Worm (Caenorhabditis elegans) whole organism, L4 larva: ENCODE results near the gene srn-1.

Source experiments
- F26F4.8 ChIP-seq: fragments of 200-800 bp; sonication (Bioruptor generic); conservative IDR thresholded peaks from 2 replicates; pipeline ENCODE4 v1.3.6; 2022; ENCODE audit warnings: missing genetic modification characterization, missing compliant biosample characterization
- F49E8.2 ChIP-seq: sonication (generic microtip); optimal IDR thresholded peaks from 2 replicates; lab custom pipeline; 2016; ENCODE audit warnings: missing compliant biosample characterization, mild to moderate bottlenecking, missing genetic modification characterization, borderline replicate concordance
- T20F7.1 ChIP-seq: fragments of 200-800 bp; sonication (Bioruptor generic); optimal IDR thresholded peaks from 2 replicates; lab custom pipeline; 2018; ENCODE audit warnings: mild to moderate bottlenecking, missing genetic modification characterization, missing compliant biosample characterization
- aha-1 ChIP-seq: fragments of 150-350 bp; peaks from one replicate; lab custom pipeline; 2014; ENCODE audit warnings: missing biosample characterization, missing genetic modification characterization
- attf-4 ChIP-seq: sonication (generic microtip); optimal IDR thresholded peaks from 3 replicates; lab custom pipeline; 2017; ENCODE audit warnings: missing biosample characterization, missing genetic modification characterization
- ceh-20 ChIP-seq: fragments of 200-800 bp; sonication (Bioruptor generic); IDR thresholded peaks from 2 replicates; pipeline ENCODE4 v1.3.6; 2022; ENCODE audit warnings: missing genetic modification reagents, missing genetic modification characterization, missing compliant biosample characterization
- ceh-44 ChIP-seq: fragments of 200-800 bp; sonication (Bioruptor generic); IDR thresholded peaks from 2 replicates; pipeline ENCODE4 v1.3.6; 2022; ENCODE audit warnings: missing genetic modification reagents, missing genetic modification characterization, missing compliant biosample characterization
- ceh-62 ChIP-seq: sonication (generic microtip); optimal IDR thresholded peaks from 2 replicates; lab custom pipeline; 2017; ENCODE audit warnings: missing biosample characterization, missing genetic modification characterization
- cey-2 ChIP-seq: sonication (generic microtip); optimal IDR thresholded peaks from 3 replicates; lab custom pipeline; 2017; ENCODE audit warnings: missing genetic modification characterization, mild to moderate bottlenecking, missing compliant biosample characterization, antibody characterized with exemption, borderline replicate concordance; ENCODE audit not compliant: insufficient read depth
- daf-12 ChIP-seq: fragments of 150-350 bp; optimal IDR thresholded peaks from 2 replicates; lab custom pipeline; 2014; ENCODE audit warnings: missing biosample characterization, missing genetic modification reagents, missing genetic modification characterization
- daf-16 ChIP-seq, 3 experiments: sonication (generic microtip); optimal IDR thresholded peaks; 2 replicates each; lab custom pipeline; 2016 to 2017; ENCODE audit warnings: missing genetic modification characterization in 3 of 3, missing genetic modification reagents in 3 of 3, mild to moderate bottlenecking in 2 of 3, missing compliant biosample characterization in 2 of 3, missing biosample characterization in 1 of 3, moderate library complexity in 1 of 3
- dmd-6 ChIP-seq: fragments of 200-800 bp; sonication (Bioruptor generic); IDR thresholded peaks from 2 replicates; pipeline ENCODE4 v1.3.6; 2022; ENCODE audit warnings: missing genetic modification reagents, missing genetic modification characterization, missing compliant biosample characterization
- dmd-9 ChIP-seq: fragments of 200-800 bp; sonication (Bioruptor generic); IDR thresholded peaks from 2 replicates; pipeline ENCODE4 v1.3.6; 2022; ENCODE audit warnings: missing genetic modification reagents, missing genetic modification characterization, missing compliant biosample characterization
- dpl-1 ChIP-seq: fragments of 150-350 bp; optimal IDR thresholded peaks from 2 replicates; lab custom pipeline; 2014; ENCODE audit warnings: missing biosample characterization, missing genetic modification reagents, missing genetic modification characterization
- dve-1 ChIP-seq: sonication (generic microtip); optimal IDR thresholded peaks from 2 replicates; lab custom pipeline; 2017; ENCODE audit warnings: antibody characterized with exemption, mild to moderate bottlenecking, missing genetic modification characterization, missing compliant biosample characterization; ENCODE audit not compliant: insufficient read depth
- egl-27 ChIP-seq: sonication (generic microtip); optimal IDR thresholded peaks from 3 replicates; lab custom pipeline; 2017; ENCODE audit warnings: missing biosample characterization, missing genetic modification reagents, missing genetic modification characterization
- egl-43 ChIP-seq: fragments of 200-800 bp; sonication (Bioruptor generic); IDR thresholded peaks from 2 replicates; pipeline ENCODE4 v1.3.6; 2022; ENCODE audit warnings: missing genetic modification reagents, missing genetic modification characterization, missing compliant biosample characterization
- fkh-10 ChIP-seq: fragments of 150-350 bp; optimal IDR thresholded peaks from 2 replicates; lab custom pipeline; 2014; ENCODE audit warnings: missing biosample characterization, missing genetic modification reagents, missing genetic modification characterization
- hif-1 ChIP-seq, 2 experiments: sonication (generic microtip); optimal IDR thresholded peaks; 2 replicates each; lab custom pipeline; 2016 to 2017; ENCODE audit warnings: missing compliant biosample characterization in 2 of 2, missing genetic modification characterization in 2 of 2, missing genetic modification reagents in 2 of 2, missing genotype in 2 of 2, mild to moderate bottlenecking in 1 of 2
- hlh-11 ChIP-seq: fragments of 200-800 bp; sonication (Bioruptor generic); optimal IDR thresholded peaks from 2 replicates; lab custom pipeline; 2018; ENCODE audit warnings: mild to moderate bottlenecking, missing genetic modification characterization, missing compliant biosample characterization
- hlh-30 ChIP-seq: sonication (generic microtip); optimal IDR thresholded peaks from 2 replicates; lab custom pipeline; 2017; ENCODE audit warnings: antibody characterized with exemption, mild to moderate bottlenecking, missing genetic modification characterization, missing compliant biosample characterization; ENCODE audit not compliant: insufficient read depth
- lin-1 ChIP-seq: fragments of 200-800 bp; sonication (Bioruptor generic); IDR thresholded peaks from 2 replicates; pipeline ENCODE4 v1.3.6; 2022; ENCODE audit warnings: missing genetic modification reagents, missing genetic modification characterization, missing compliant biosample characterization
- lin-13 ChIP-seq: fragments of 150-350 bp; optimal IDR thresholded peaks from 2 replicates; lab custom pipeline; 2014; ENCODE audit warnings: missing biosample characterization, missing genetic modification reagents, missing genetic modification characterization
- mdl-1 ChIP-seq, 2 experiments: fragments of 150-350 bp in 1 of 2; sonication (generic microtip) in 1 of 2; optimal IDR thresholded peaks; 2 replicates each; lab custom pipeline; 2014 to 2017; ENCODE audit warnings: missing biosample characterization in 2 of 2, missing genetic modification characterization in 2 of 2
- mdt-29 ChIP-seq: fragments of 200-800 bp; sonication (Bioruptor generic); IDR thresholded peaks from 2 replicates; pipeline ENCODE4 v1.3.6; 2022; ENCODE audit warnings: missing genetic modification reagents, missing genetic modification characterization, missing compliant biosample characterization
- mxl-2 ChIP-seq: fragments of 200-800 bp; sonication (Bioruptor generic); conservative IDR thresholded peaks from 2 replicates; pipeline ENCODE4 v1.3.6; 2022; ENCODE audit warnings: missing genetic modification reagents, missing genetic modification characterization, missing compliant biosample characterization
- mxl-3 ChIP-seq: fragments of 200-800 bp; sonication (Bioruptor generic); optimal IDR thresholded peaks from 2 replicates; lab custom pipeline; 2018; ENCODE audit warnings: mild to moderate bottlenecking, missing genetic modification characterization, missing compliant biosample characterization
- nhr-102 ChIP-seq: sonication (generic microtip); optimal IDR thresholded peaks from 2 replicates; lab custom pipeline; 2016; ENCODE audit warnings: mild to moderate bottlenecking, missing genetic modification characterization, moderate library complexity, missing compliant biosample characterization
- nhr-6 ChIP-seq: fragments of 150-350 bp; optimal IDR thresholded peaks from 2 replicates; lab custom pipeline; 2014; ENCODE audit warnings: missing biosample characterization, missing genetic modification characterization
- nhr-77 ChIP-seq: fragments of 150-350 bp; optimal IDR thresholded peaks from 2 replicates; lab custom pipeline; 2014; ENCODE audit warnings: missing biosample characterization, missing genetic modification characterization
- php-3 ChIP-seq: fragments of 200-800 bp; sonication (Bioruptor generic); IDR thresholded peaks from 2 replicates; pipeline ENCODE4 v1.3.6; 2022; ENCODE audit warnings: missing genetic modification reagents, missing genetic modification characterization, missing compliant biosample characterization
- pqm-1 ChIP-seq: sonication (generic microtip); optimal IDR thresholded peaks from 2 replicates; lab custom pipeline; 2017; ENCODE audit warnings: missing biosample characterization, missing genetic modification characterization
- spr-1 ChIP-seq: sonication (generic microtip); optimal IDR thresholded peaks from 2 replicates; lab custom pipeline; 2016; ENCODE audit warnings: mild to moderate bottlenecking, missing genetic modification characterization, missing compliant biosample characterization
- unc-62 ChIP-seq, 3 experiments: fragments of 150-350 bp in 1 of 3; sonication (generic microtip); optimal IDR thresholded peaks in 2 of 3; peaks in 1 of 3; 1 replicate in 1 of 3; 2 replicates in 2 of 3; lab custom pipeline; 2014 to 2017; ENCODE audit warnings: missing biosample characterization in 3 of 3, missing genetic modification characterization in 3 of 3, missing genetic modification reagents in 3 of 3, missing genotype in 1 of 3
- zip-2 ChIP-seq: fragments of 150-350 bp; optimal IDR thresholded peaks from 2 replicates; lab custom pipeline; 2014; ENCODE audit warnings: missing biosample characterization, missing genetic modification characterization
- ztf-11 ChIP-seq: fragments of 150-350 bp; optimal IDR thresholded peaks from 2 replicates; lab custom pipeline; 2014; ENCODE audit warnings: missing biosample characterization, missing genetic modification characterization
- ztf-7 ChIP-seq: fragments of 150-350 bp; optimal IDR thresholded peaks from 2 replicates; lab custom pipeline; 2014; ENCODE audit warnings: missing biosample characterization, missing genetic modification characterization

srn-1 gene

DNA sequence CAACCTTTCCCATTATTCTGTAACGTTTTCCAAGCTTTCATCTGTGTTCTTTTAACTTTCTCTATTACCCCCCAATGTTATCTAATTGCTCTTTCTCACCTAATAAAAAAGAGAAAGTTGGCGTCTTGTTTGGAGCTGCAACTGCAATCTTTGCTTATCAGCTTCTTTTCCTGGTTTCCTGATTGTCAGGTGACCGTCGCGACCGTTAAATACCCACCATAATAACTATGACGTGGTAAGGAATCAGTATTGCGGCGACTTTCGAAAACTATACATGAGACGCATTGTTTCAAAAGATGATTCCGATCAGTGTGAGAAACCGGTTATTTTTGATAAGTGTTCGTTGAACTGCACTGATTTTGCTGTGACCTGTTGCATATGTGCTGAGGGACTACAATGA lies 11.0 kb downstream of the srn-1 start (continued):
- TF ChIP-seq lin-13 (GFP tag; lab: Kevin White, UChicago) (peak; percentile 24), dmd-6 (GFP tag; lab: Robert Waterston, UW) (peak; percentile 93), daf-12 (tag; lab: Kevin White, UChicago) (no peak), hlh-30 (tag; lab: Kevin White, UChicago) (peak; percentile 70), spr-1 (tag; lab: Kevin White, UChicago) (no peak), ceh-20 (GFP tag; lab: Robert Waterston, UW) (no peak), mxl-2 (GFP tag; lab: Robert Waterston, UW) (no peak), egl-43 (GFP tag; lab: Robert Waterston, UW) (no peak), F49E8.2 (no peak), dmd-9 (GFP tag; lab: Robert Waterston, UW) (no peak), zip-2 (no peak), php-3 (peak; percentile 85), fkh-10 (GFP tag; lab: Kevin White, UChicago) (no peak), mxl-3 (GFP tag; lab: Kevin White, UChicago) (no peak), hif-1 (tag; optimal IDR thresholded peaks at IDR 0.05; lab: Kevin White, UChicago) (no peak), mdl-1 (tag; optimal IDR thresholded peaks at IDR 0.05; lab: Kevin White, UChicago) (peak in 1 of 2 experiments; percentile 74), lin-1 (GFP tag; lab: Robert Waterston, UW) (peak; percentile 62; the same call in 1 of the 2 replicates), T20F7.1 (no peak), nhr-102 (tag; lab: Kevin White, UChicago) (peak; percentile 6), pqm-1 (tag; lab: Kevin White, UChicago) (peak; percentile 93), aha-1 (tag; lab: Kevin White, UChicago) (peak; percentile 13), dpl-1 (GFP tag; lab: Kevin White, UChicago) (no peak), egl-27 (tag; lab: Kevin White, UChicago) (no peak), nhr-6 (tag; lab: Kevin White, UChicago) (no peak), cey-2 (peak; percentile 43), attf-4 (tag; lab: Kevin White, UChicago) (no peak)
- TF ChIP-seq, all 104 proteins: peak for 26

ce11 chrV:6270552-6270951 lies 15.7 kb downstream of the srn-1 start, which contains the start of gene F31F7.2:
TSS of gene F31F7.2 (plus strand) at chrV:6270852.
- TF ChIP-seq F26F4.8 (GFP tag; lab: Robert Waterston, UW), result no peak
- no peak for TF ChIP-seq T20F7.1
- no peak for TF ChIP-seq daf-16 (GFP tag; optimal IDR thresholded peaks at IDR 0.05; lab: Kevin White, UChicago)
- TF ChIP-seq daf-16 (tag; optimal IDR thresholded peaks at IDR 0.05; lab: Kevin White, UChicago), result peak; percentile 10
- TF ChIP-seq php-3, result peak; percentile 63; the same call in 1 of the 2 replicates
- TF ChIP-seq, all 104 proteins: peak for 2

DNA sequence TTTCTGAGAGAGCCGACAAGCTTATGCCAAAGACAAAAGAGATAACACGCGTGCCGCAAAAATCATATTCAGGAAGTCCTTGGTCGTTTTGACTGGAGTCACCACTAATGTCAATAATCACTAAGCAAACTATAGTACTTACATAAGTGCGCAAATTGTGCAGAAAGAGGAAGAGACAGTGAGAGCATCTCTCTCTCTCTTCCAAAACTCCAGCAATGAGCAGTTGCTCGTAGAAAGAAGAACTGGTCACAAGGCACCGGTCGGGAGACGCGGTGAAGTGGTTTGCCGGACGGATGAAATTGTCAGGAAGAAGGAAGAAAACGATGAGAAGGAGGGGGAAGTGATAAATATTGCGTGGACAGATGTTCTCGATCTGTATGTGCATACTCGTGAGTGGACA lies 16.1 kb downstream of the srn-1 start:
- TF ChIP-seq ztf-7 (tag; lab: Kevin White, UChicago) (no peak), hlh-11 (tag; lab: Kevin White, UChicago) (peak; percentile 30), hlh-30 (tag; lab: Kevin White, UChicago) (peak; percentile 48), ceh-62 (no peak), nhr-77 (tag; lab: Kevin White, UChicago) (no peak), ztf-11 (no peak), php-3 (no peak), dve-1 (peak; percentile 7), unc-62 (GFP tag; optimal IDR thresholded peaks at IDR 0.05 in 1 of 2; lab: Kevin White, UChicago) (peak in 1 of 2 experiments; percentile 86), unc-62 (tag; optimal IDR thresholded peaks at IDR 0.05; lab: Kevin White, UChicago) (no peak), ceh-44 (GFP tag; lab: Robert Waterston, UW) (no peak), mdt-29 (GFP tag; lab: Robert Waterston, UW) (no peak)
